Worm (Caenorhabditis elegans): ENCODE results near the gene str-165.

DNA sequence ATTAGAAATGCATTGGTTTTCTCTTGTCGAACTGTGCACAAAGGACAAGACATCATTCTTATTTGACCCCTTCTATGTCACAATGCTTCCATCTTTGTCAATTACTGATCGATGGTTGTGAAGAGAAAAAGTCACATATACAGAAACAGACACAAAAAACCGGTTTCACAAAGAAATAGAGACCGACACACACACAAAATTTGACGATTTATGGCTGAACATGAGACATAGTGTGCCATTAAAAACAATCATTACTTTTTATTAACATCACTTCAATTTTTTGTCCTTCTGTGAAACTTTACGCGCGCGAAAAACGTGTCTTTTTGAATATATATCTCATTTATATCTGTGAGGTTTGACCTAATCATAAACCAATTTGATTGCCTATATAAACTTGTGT lies 40.4 kb upstream of the str-165 start:
- no peak for TF ChIP-seq unc-39 (tag; optimal IDR thresholded peaks at IDR 0.05)
- no peak for TF ChIP-seq lin-13 (tag; optimal IDR thresholded peaks at IDR 0.05)
- no peak for TF ChIP-seq ces-1 (GFP tag; optimal IDR thresholded peaks at IDR 0.05)
- TF ChIP-seq nhr-12 (tag; optimal IDR thresholded peaks at IDR 0.05) = no peak
- TF ChIP-seq ceh-43 (GFP tag; optimal IDR thresholded peaks at IDR 0.05) = no peak
- TF ChIP-seq elt-1 (tag; optimal IDR thresholded peaks at IDR 0.05; ENCODE audit: borderline replicate concordance, insufficient read depth) = no peak
- no peak for TF ChIP-seq snpc-4 (tag; optimal IDR thresholded peaks at IDR 0.05)
- no peak for TF ChIP-seq nhr-237 (tag; optimal IDR thresholded peaks at IDR 0.05)
- TF ChIP-seq unc-62 (GFP tag; optimal IDR thresholded peaks at IDR 0.05) = no peak
- no peak for TF ChIP-seq pha-4 (tag; optimal IDR thresholded peaks at IDR 0.05)
- no peak for TF ChIP-seq lsy-2 (tag; optimal IDR thresholded peaks at IDR 0.05)
- TF ChIP-seq sptf-1 (tag; optimal IDR thresholded peaks at IDR 0.05) = no peak
- TF ChIP-seq drap-1 (GFP tag; optimal IDR thresholded peaks at IDR 0.05) = no peak
